Worm (Caenorhabditis elegans) whole organism, mixed stage, embryonic: ENCODE measurements around the gene unc-83.

Experiments
- ceh-43 ChIP-seq: fragments of 200-800 bp; sonication (Bioruptor generic); optimal IDR thresholded peaks from 2 replicates; lab custom pipeline; 2018; ENCODE audit warnings: mild to moderate bottlenecking, missing genetic modification characterization, moderate library complexity, missing compliant biosample characterization
- elt-3 ChIP-seq: fragments of 150-350 bp; optimal IDR thresholded peaks from 2 replicates; lab custom pipeline; 2014; ENCODE audit warnings: missing biosample characterization, missing genetic modification characterization
- ham-2 ChIP-seq: fragments of 200-800 bp; sonication (Bioruptor generic); optimal IDR thresholded peaks from 2 replicates; lab custom pipeline; 2018; ENCODE audit warnings: mild to moderate bottlenecking, missing genetic modification characterization, missing compliant biosample characterization
- lin-13 ChIP-seq: fragments of 150-350 bp; optimal IDR thresholded peaks from 2 replicates; lab custom pipeline; 2014; ENCODE audit warnings: missing biosample characterization, missing genetic modification characterization
- mab-5 ChIP-seq: fragments of 150-350 bp; optimal IDR thresholded peaks from 2 replicates; lab custom pipeline; 2014; ENCODE audit warnings: missing biosample characterization, missing genetic modification characterization
- mep-1 ChIP-seq: fragments of 150-350 bp; optimal IDR thresholded peaks from 2 replicates; lab custom pipeline; 2017; ENCODE audit warnings: missing biosample characterization, missing genetic modification reagents, missing genetic modification characterization, inconsistent platforms
- snpc-4 ChIP-seq: fragments of 150-350 bp; optimal IDR thresholded peaks from 2 replicates; lab custom pipeline; 2014; ENCODE audit warnings: missing biosample characterization, missing genetic modification characterization
- unc-62 ChIP-seq: fragments of 150-350 bp; optimal IDR thresholded peaks from 2 replicates; lab custom pipeline; 2014; ENCODE audit warnings: missing biosample characterization, missing genetic modification reagents, missing genetic modification characterization
- ztf-11 ChIP-seq: fragments of 150-350 bp; optimal IDR thresholded peaks from 2 replicates; lab custom pipeline; 2014; ENCODE audit warnings: missing biosample characterization, missing genetic modification characterization

DNA sequence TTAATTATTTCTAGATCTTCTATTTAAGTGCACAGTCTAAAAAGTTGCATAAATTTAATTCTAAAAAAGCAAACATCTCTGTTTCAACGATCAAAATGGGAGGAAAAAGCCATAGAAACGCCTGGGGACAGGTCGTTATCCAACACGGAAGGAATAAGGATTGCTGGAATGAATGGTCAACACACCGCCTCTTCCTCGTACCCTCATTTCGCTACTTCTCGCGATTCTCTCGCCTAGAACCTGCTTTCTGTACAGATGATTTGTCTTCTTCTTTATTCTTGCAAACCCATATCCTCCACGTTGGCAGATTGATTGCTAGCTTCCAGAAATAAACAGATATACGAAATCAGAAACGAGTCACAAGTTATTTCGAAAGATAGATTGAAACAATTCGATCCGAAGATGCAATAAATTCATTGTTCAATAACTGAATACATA, 50.0 kb downstream of the unc-83 start, which contains the start of gene dpy-11:
- TF ChIP-seq ceh-43 (no peak), mab-5 (tag; lab: Kevin White, UChicago) (no peak), snpc-4 (tag; lab: Kevin White, UChicago) (no peak), ham-2 (GFP tag; lab: Kevin White, UChicago) (no peak), ztf-11 (tag; lab: Kevin White, UChicago) (no peak), mep-1 (tag; lab: Kevin White, UChicago) (no peak), unc-62 (GFP tag; lab: Kevin White, UChicago) (no peak), elt-3 (no peak), lin-13 (tag; lab: Kevin White, UChicago) (no peak)
